Fruit fly (Drosophila melanogaster) whole organism, embryonic: ENCODE measurements around the gene Ttc19.

Experiments used
- B-H1 ChIP-seq: fragments of 200-800 bp; sonication (Bioruptor generic); IDR thresholded peaks from 3 replicates; pipeline ENCODE4 v1.3.6; 2022; ENCODE audit warnings: missing biosample characterization, missing genetic modification characterization
- Bdp1 ChIP-seq: fragments of 200-800 bp; sonication (Bioruptor generic); optimal IDR thresholded peaks from 3 replicates; lab custom pipeline; 2016; ENCODE audit warnings: missing biosample characterization, missing genetic modification characterization
- CG10267 ChIP-seq: fragments of 200-800 bp; sonication (Bioruptor generic); optimal IDR thresholded peaks from 2 replicates; lab custom pipeline; 2018; ENCODE audit warnings: missing biosample characterization, mild to moderate bottlenecking, missing genetic modification characterization, moderate library complexity
- CG10565 ChIP-seq: fragments of 200-800 bp; sonication (Bioruptor generic); optimal IDR thresholded peaks from 3 replicates; lab custom pipeline; 2016; ENCODE audit warnings: missing biosample characterization, mild to moderate bottlenecking, missing genetic modification characterization
- CG11247 ChIP-seq: fragments of 200-800 bp; sonication (Bioruptor generic); IDR thresholded peaks from 2 replicates; pipeline ENCODE4 v1.3.6; 2022; ENCODE audit warnings: missing biosample characterization, missing genetic modification characterization
- CG11456 ChIP-seq: fragments of 200-800 bp; sonication (Bioruptor generic); IDR thresholded peaks from 3 replicates; pipeline ENCODE4 v1.3.6; 2022; ENCODE audit warnings: missing biosample characterization, missing genetic modification characterization
- CG11695 ChIP-seq: fragments of 200-800 bp; sonication (Bioruptor generic); IDR thresholded peaks from 3 replicates; pipeline ENCODE4 v1.3.6; 2022; ENCODE audit warnings: missing biosample characterization, missing genetic modification characterization
- CG12104 ChIP-seq: fragments of 200-800 bp; sonication (Bioruptor generic); optimal IDR thresholded peaks from 3 replicates; lab custom pipeline; 2016; ENCODE audit warnings: missing biosample characterization, missing genetic modification characterization
- CG12236 ChIP-seq: fragments of 200-800 bp; sonication (Bioruptor generic); optimal IDR thresholded peaks from 2 replicates; lab custom pipeline; 2016; ENCODE audit warnings: missing biosample characterization, missing genetic modification characterization
- CG13775 ChIP-seq: fragments of 200-800 bp; sonication (Bioruptor generic); optimal IDR thresholded peaks from 3 replicates; lab custom pipeline; 2017; ENCODE audit warnings: missing biosample characterization, mild to moderate bottlenecking, missing genetic modification characterization
- CG14441 ChIP-seq: fragments of 200-800 bp; sonication (Bioruptor generic); IDR thresholded peaks from 2 replicates; pipeline ENCODE4 v1.3.6; 2022; ENCODE audit warnings: missing biosample characterization, missing genetic modification characterization
- CG17186 ChIP-seq: fragments of 200-800 bp; sonication (Bioruptor generic); optimal IDR thresholded peaks from 3 replicates; lab custom pipeline; 2017; ENCODE audit warnings: missing biosample characterization, missing genetic modification reagents, missing genetic modification characterization
- CG17361 ChIP-seq: fragments of 200-800 bp; sonication (Bioruptor generic); IDR thresholded peaks from 3 replicates; pipeline ENCODE4 v1.3.6; 2022; ENCODE audit warnings: missing biosample characterization, missing genetic modification characterization
- CG18599 ChIP-seq: fragments of 200-800 bp; sonication (Bioruptor generic); optimal IDR thresholded peaks from 3 replicates; lab custom pipeline; 2017; ENCODE audit warnings: missing biosample characterization, missing genetic modification characterization, mild to moderate bottlenecking, moderate library complexity, missing genetic modification reagents
- CG2678 ChIP-seq: fragments of 200-800 bp; sonication (Bioruptor generic); optimal IDR thresholded peaks from 3 replicates; lab custom pipeline; 2019; ENCODE audit warnings: missing biosample characterization, mild to moderate bottlenecking, missing genetic modification characterization, moderate library complexity
- CG2889 ChIP-seq: fragments of 200-800 bp; sonication (Bioruptor generic); IDR thresholded peaks from 3 replicates; pipeline ENCODE4 v1.3.6; 2022; ENCODE audit warnings: missing biosample characterization, missing genetic modification characterization
- CG6254 ChIP-seq: fragments of 200-800 bp; sonication (Bioruptor generic); optimal IDR thresholded peaks from 3 replicates; lab custom pipeline; 2017; ENCODE audit warnings: mild to moderate bottlenecking, missing biosample characterization, missing genetic modification reagents, missing genetic modification characterization
- CG7745 ChIP-seq: fragments of 200-800 bp; sonication (Bioruptor generic); optimal IDR thresholded peaks from 2 replicates; lab custom pipeline; 2018; ENCODE audit warnings: missing biosample characterization, mild to moderate bottlenecking, missing genetic modification characterization, moderate library complexity
- CG7928 ChIP-seq: fragments of 200-800 bp; sonication (Bioruptor generic); optimal IDR thresholded peaks from 2 replicates; lab custom pipeline; 2017; ENCODE audit warnings: missing biosample characterization, mild to moderate bottlenecking, missing genetic modification characterization
- CG8944 ChIP-seq: fragments of 200-800 bp; sonication (Bioruptor generic); optimal IDR thresholded peaks from 3 replicates; lab custom pipeline; 2016; ENCODE audit warnings: missing biosample characterization, missing genetic modification characterization
- CG9437 ChIP-seq: fragments of 200-800 bp; sonication (Bioruptor generic); optimal IDR thresholded peaks from 2 replicates; lab custom pipeline; 2018; ENCODE audit warnings: missing biosample characterization, mild to moderate bottlenecking, missing genetic modification characterization
- CG9817 ChIP-seq: fragments of 200-800 bp; sonication (Bioruptor generic); optimal IDR thresholded peaks from 2 replicates; lab custom pipeline; 2018; ENCODE audit warnings: missing biosample characterization, mild to moderate bottlenecking, missing genetic modification characterization, moderate library complexity
- Dek ChIP-seq: fragments of 200-800 bp; sonication (Bioruptor generic); optimal IDR thresholded peaks from 3 replicates; lab custom pipeline; 2019; ENCODE audit warnings: missing biosample characterization, mild to moderate bottlenecking, missing genetic modification characterization, moderate library complexity
- GATAe ChIP-seq: fragments of 200-800 bp; sonication (Bioruptor generic); conservative IDR thresholded peaks from 2 replicates; pipeline ENCODE4 v1.3.6; 2022; ENCODE audit warnings: missing biosample characterization, missing genetic modification characterization
- HLH4C ChIP-seq: fragments of 200-800 bp; sonication (Bioruptor generic); IDR thresholded peaks from 3 replicates; pipeline ENCODE4 v1.3.6; 2022; ENCODE audit warnings: missing biosample characterization, missing genetic modification characterization; ENCODE audit not compliant: partially characterized antibody
- Hand ChIP-seq: fragments of 200-800 bp; sonication (Bioruptor generic); optimal IDR thresholded peaks from 2 replicates; lab custom pipeline; 2017; ENCODE audit warnings: mild to moderate bottlenecking, missing biosample characterization, missing genetic modification reagents, missing genetic modification characterization
- Jarid2 ChIP-seq: fragments of 200-800 bp; sonication (Bioruptor generic); optimal IDR thresholded peaks from 3 replicates; lab custom pipeline; 2017; ENCODE audit warnings: mild to moderate bottlenecking, missing biosample characterization, missing genetic modification reagents, missing genetic modification characterization
- Lhr ChIP-seq: fragments of 200-800 bp; sonication (Bioruptor generic); optimal IDR thresholded peaks from 3 replicates; lab custom pipeline; 2017; ENCODE audit warnings: mild to moderate bottlenecking, missing biosample characterization, missing genetic modification reagents, missing genetic modification characterization
- Med ChIP-seq: fragments of 200-800 bp; sonication (Bioruptor generic); peaks from one replicate; lab custom pipeline; 2016; ENCODE audit warnings: missing biosample characterization, missing genetic modification characterization, mild to moderate bottlenecking, inconsistent platforms, moderate library complexity
- Meics ChIP-seq: fragments of 200-800 bp; sonication (Bioruptor generic); optimal IDR thresholded peaks from 2 replicates; lab custom pipeline; 2017; ENCODE audit warnings: missing biosample characterization, mild to moderate bottlenecking, missing genetic modification characterization
- NC2α ChIP-seq: fragments of 200-800 bp; sonication (Bioruptor generic); optimal IDR thresholded peaks from 2 replicates; lab custom pipeline; 2016; ENCODE audit warnings: missing biosample characterization, missing genetic modification characterization
- NFAT ChIP-seq: fragments of 200-800 bp; sonication (Bioruptor generic); IDR thresholded peaks from 2 replicates; pipeline ENCODE4 v1.3.6; 2022; ENCODE audit warnings: missing biosample characterization, missing genetic modification characterization
- NK7.1 ChIP-seq: fragments of 200-800 bp; sonication (Bioruptor generic); optimal IDR thresholded peaks from 3 replicates; lab custom pipeline; 2016; ENCODE audit warnings: missing biosample characterization, missing genetic modification characterization
- Nf-YC ChIP-seq: fragments of 200-800 bp; optimal IDR thresholded peaks from 3 replicates; lab custom pipeline; 2019; ENCODE audit warnings: missing biosample characterization, mild to moderate bottlenecking, missing genetic modification characterization, moderate library complexity
- PHDP ChIP-seq: fragments of 200-800 bp; sonication (Bioruptor generic); optimal IDR thresholded peaks from 3 replicates; lab custom pipeline; 2018; ENCODE audit warnings: missing biosample characterization, mild to moderate bottlenecking, missing genetic modification characterization, moderate library complexity
- Sry-β ChIP-seq: fragments of 200-800 bp; sonication (Bioruptor generic); optimal IDR thresholded peaks from 2 replicates; lab custom pipeline; 2018; ENCODE audit warnings: missing biosample characterization, mild to moderate bottlenecking, missing genetic modification characterization, moderate library complexity
- Vsx1 ChIP-seq: fragments of 200-800 bp; sonication (Bioruptor generic); optimal IDR thresholded peaks from 2 replicates; lab custom pipeline; 2017; ENCODE audit warnings: missing biosample characterization, mild to moderate bottlenecking, missing genetic modification characterization, missing genetic modification reagents
- br ChIP-seq: fragments of >200 bp; optimal IDR thresholded peaks from 2 replicates; lab custom pipeline; 2017
- chif ChIP-seq, 2 experiments: fragments of 200-800 bp; sonication (Bioruptor generic); optimal IDR thresholded peaks; 3 replicates each; lab custom pipeline; 2016; ENCODE audit warnings: missing biosample characterization in 2 of 2, missing genetic modification characterization in 2 of 2
- chinmo ChIP-seq: fragments of 200-800 bp; sonication (Bioruptor generic); IDR thresholded peaks from 4 replicates; pipeline ENCODE4 v1.3.6; 2022; ENCODE audit warnings: missing biosample characterization, missing genetic modification characterization; ENCODE audit not compliant: partially characterized antibody
- emc ChIP-seq: fragments of 200-800 bp; sonication (Bioruptor generic); optimal IDR thresholded peaks from 2 replicates; lab custom pipeline; 2016; ENCODE audit warnings: missing biosample characterization, missing genetic modification characterization
- eve ChIP-seq, 2 experiments: fragments of >200 bp; optimal IDR thresholded peaks; 2 replicates each; lab custom pipeline; 2017; ENCODE audit warnings: missing biosample characterization in 2 of 2, missing genetic modification characterization in 2 of 2
- eyg ChIP-seq: fragments of 200-800 bp; sonication (Bioruptor generic); optimal IDR thresholded peaks from 3 replicates; lab custom pipeline; 2016; ENCODE audit warnings: missing biosample characterization, missing genetic modification characterization
- fd3F ChIP-seq: fragments of 200-800 bp; sonication (Bioruptor generic); optimal IDR thresholded peaks from 2 replicates; lab custom pipeline; 2018; ENCODE audit warnings: missing biosample characterization, mild to moderate bottlenecking, missing genetic modification characterization, moderate library complexity
- fd64A ChIP-seq: fragments of 200-800 bp; sonication (Bioruptor generic); optimal IDR thresholded peaks from 3 replicates; lab custom pipeline; 2018; ENCODE audit warnings: missing biosample characterization, mild to moderate bottlenecking, missing genetic modification characterization
- h ChIP-seq: fragments of >200 bp; optimal IDR thresholded peaks from 2 replicates; lab custom pipeline; 2017
- ind ChIP-seq: fragments of 200-800 bp; sonication (Bioruptor generic); optimal IDR thresholded peaks from 3 replicates; lab custom pipeline; 2016; ENCODE audit warnings: missing biosample characterization, missing genetic modification characterization
- insv ChIP-seq, 2 experiments: fragments of 200-800 bp; sonication (Bioruptor generic); optimal IDR thresholded peaks; 3 replicates each; lab custom pipeline; 2016 to 2018; ENCODE audit warnings: missing biosample characterization in 2 of 2, missing genetic modification characterization in 2 of 2
- lilli ChIP-seq: fragments of 200-800 bp; sonication (Bioruptor generic); optimal IDR thresholded peaks from 3 replicates; lab custom pipeline; 2016; ENCODE audit warnings: missing biosample characterization, missing genetic modification characterization
- mirr ChIP-seq: fragments of 200-800 bp; sonication (Bioruptor generic); optimal IDR thresholded peaks from 3 replicates; lab custom pipeline; 2018; ENCODE audit warnings: missing biosample characterization, mild to moderate bottlenecking, missing genetic modification characterization
- tin ChIP-seq: fragments of 200-800 bp; sonication (Bioruptor generic); optimal IDR thresholded peaks from 3 replicates; lab custom pipeline; 2016; ENCODE audit warnings: missing biosample characterization, missing genetic modification characterization

Gene Ttc19

dm6 chr2L:19002959-19003371 lies 42.0 kb downstream of the Ttc19 start, which contains the start of gene CG31793 (continued):
- TF ChIP-seq eve (GFP tag; optimal IDR thresholded peaks at IDR 0.05; lab: Kevin White, UChicago): no peak
- no peak for TF ChIP-seq chif (GFP tag; optimal IDR thresholded peaks at IDR 0.05; lab: Kevin White, UChicago)
- peak; percentile 68; the same call in 2 of the 3 replicates for TF ChIP-seq CG17361 (GFP tag; lab: Robert Waterston, UW)
- TF ChIP-seq CG12236 (GFP tag; lab: Kevin White, UChicago): no peak
- TF ChIP-seq Hand (GFP tag; lab: Kevin White, UChicago): peak; percentile 55
- TF ChIP-seq h (lab: Kevin White, UChicago): no peak
- TF ChIP-seq CG12104 (GFP tag; lab: Kevin White, UChicago): peak; percentile 10
- TF ChIP-seq CG9817 (tag; lab: Kevin White, UChicago): peak; percentile 20
- TF ChIP-seq Bdp1 (GFP tag; lab: Kevin White, UChicago): no peak
- TF ChIP-seq Nf-YC: peak; percentile 53
- peak; percentile 68; the same call in 2 of the 3 replicates for TF ChIP-seq CG11695 (GFP tag; lab: Robert Waterston, UW)
- peak; percentile 74 for TF ChIP-seq mirr (GFP tag; lab: Kevin White, UChicago)
- TF ChIP-seq PHDP (tag; lab: Kevin White, UChicago): peak; percentile 75
- peak; percentile 82 for TF ChIP-seq CG18599
- no peak for TF ChIP-seq Lhr (GFP tag; lab: Kevin White, UChicago)
- TF ChIP-seq CG6254: no peak
- TF ChIP-seq CG11456: peak; percentile 53; the same call in 1 of the 3 replicates
- TF ChIP-seq fd3F (GFP tag; lab: Kevin White, UChicago): peak; percentile 45
- no peak for TF ChIP-seq NK7.1
- TF ChIP-seq NC2α (GFP tag; lab: Kevin White, UChicago): no peak
- peak; percentile 79 for TF ChIP-seq CG2678 (tag; lab: Kevin White, UChicago)
- TF ChIP-seq CG7928 (GFP tag; lab: Kevin White, UChicago): no peak
- TF ChIP-seq lilli (GFP tag; lab: Kevin White, UChicago): peak; percentile 25
- TF ChIP-seq br (lab: Kevin White, UChicago): no peak
- peak; percentile 78 for TF ChIP-seq Meics (GFP tag; lab: Kevin White, UChicago)
- no peak; the same call in 2 of the 3 replicates for TF ChIP-seq B-H1 (GFP tag; lab: Robert Waterston, UW)
- peak; percentile 65; the same call in 2 of the 4 replicates for TF ChIP-seq chinmo (GFP tag; lab: Robert Waterston, UW)
- no peak for TF ChIP-seq fd64A (GFP tag; lab: Kevin White, UChicago)
- no peak for TF ChIP-seq CG2889 (GFP tag; lab: Robert Waterston, UW)
- TF ChIP-seq CG17186 (GFP tag; lab: Kevin White, UChicago): no peak
- no peak for TF ChIP-seq insv (GFP tag; optimal IDR thresholded peaks at IDR 0.05; lab: Kevin White, UChicago)
- peak; percentile 33 for TF ChIP-seq ind (GFP tag; lab: Kevin White, UChicago)
- peak; percentile 76 for TF ChIP-seq GATAe (GFP tag; lab: Robert Waterston, UW)
- TF ChIP-seq tin (GFP tag; lab: Kevin White, UChicago): peak; percentile 2
- TF ChIP-seq CG10267: peak; percentile 40
- TF ChIP-seq CG7745 (tag; lab: Kevin White, UChicago): no peak
- TF ChIP-seq CG9437 (GFP tag; lab: Kevin White, UChicago): peak; percentile 40
- no peak for TF ChIP-seq emc (GFP tag; lab: Kevin White, UChicago)
- peak; percentile 41; the same call in 1 of the 2 replicates for TF ChIP-seq NFAT (GFP tag; lab: Robert Waterston, UW)
- TF ChIP-seq Dek (tag; lab: Kevin White, UChicago): peak; percentile 68
- peak; percentile 46 for TF ChIP-seq CG13775 (GFP tag; lab: Kevin White, UChicago)
- no peak for TF ChIP-seq CG14441
- TF ChIP-seq HLH4C (GFP tag; lab: Robert Waterston, UW): no peak
- TF ChIP-seq Vsx1: peak; percentile 4
- no peak for TF ChIP-seq CG10565
- no peak for TF ChIP-seq Jarid2
- TF ChIP-seq eyg: no peak
- no peak for TF ChIP-seq CG8944 (GFP tag; lab: Kevin White, UChicago)
- TF ChIP-seq CG11247 (GFP tag; lab: Robert Waterston, UW): no peak
- no peak for TF ChIP-seq Sry-β
- TF ChIP-seq Med (GFP tag; lab: Kevin White, UChicago): peak; percentile 84
